Worm (Caenorhabditis elegans) whole organism, mixed stage, embryonic: Measurements from ENCODE around the gene F21C10.6.
A peak's percentile ranks its signal among the peaks of the same experiment; 100 is the strongest.

Experiments used
- M03D4.4 ChIP-seq: sonication (generic microtip); optimal IDR thresholded peaks from 2 replicates; lab custom pipeline; 2017; ENCODE audit warnings: mild to moderate bottlenecking, missing genetic modification characterization, missing compliant biosample characterization
- bed-3 ChIP-seq: fragments of 200-800 bp; sonication (Bioruptor generic); optimal IDR thresholded peaks from 3 replicates; lab custom pipeline; 2018; ENCODE audit warnings: mild to moderate bottlenecking, missing genetic modification characterization, moderate library complexity, missing compliant biosample characterization
- blmp-1 ChIP-seq: fragments of 150-350 bp; optimal IDR thresholded peaks from 2 replicates; lab custom pipeline; 2014; ENCODE audit warnings: missing biosample characterization, missing genetic modification characterization
- ceh-39 ChIP-seq: fragments of 150-350 bp; optimal IDR thresholded peaks from 2 replicates; lab custom pipeline; 2014; ENCODE audit warnings: missing biosample characterization, missing genetic modification characterization
- ceh-43 ChIP-seq: fragments of 200-800 bp; sonication (Bioruptor generic); optimal IDR thresholded peaks from 2 replicates; lab custom pipeline; 2018; ENCODE audit warnings: mild to moderate bottlenecking, missing genetic modification characterization, moderate library complexity, missing compliant biosample characterization
- ces-1 ChIP-seq: fragments of 150-350 bp; optimal IDR thresholded peaks from 2 replicates; lab custom pipeline; 2014; ENCODE audit warnings: missing biosample characterization, missing genetic modification reagents, missing genetic modification characterization
- cnd-1 ChIP-seq: fragments of 200-800 bp; sonication (Bioruptor generic); optimal IDR thresholded peaks from 2 replicates; lab custom pipeline; 2018; ENCODE audit warnings: mild to moderate bottlenecking, missing genetic modification characterization, missing compliant biosample characterization
- drap-1 ChIP-seq: fragments of 200-800 bp; sonication (Bioruptor generic); optimal IDR thresholded peaks from 3 replicates; lab custom pipeline; 2018; ENCODE audit warnings: mild to moderate bottlenecking, missing genetic modification characterization, missing compliant biosample characterization
- elt-1 ChIP-seq: sonication (generic microtip); optimal IDR thresholded peaks from 2 replicates; lab custom pipeline; 2017; ENCODE audit warnings: missing genetic modification characterization, mild to moderate bottlenecking, missing compliant biosample characterization, antibody characterized with exemption, moderate library complexity, borderline replicate concordance; ENCODE audit not compliant: insufficient read depth
- elt-3 ChIP-seq: fragments of 150-350 bp; optimal IDR thresholded peaks from 2 replicates; lab custom pipeline; 2014; ENCODE audit warnings: missing biosample characterization, missing genetic modification characterization
- ham-2 ChIP-seq: fragments of 200-800 bp; sonication (Bioruptor generic); optimal IDR thresholded peaks from 2 replicates; lab custom pipeline; 2018; ENCODE audit warnings: mild to moderate bottlenecking, missing genetic modification characterization, missing compliant biosample characterization
- hlh-1 ChIP-seq: fragments of 150-350 bp; optimal IDR thresholded peaks from 2 replicates; lab custom pipeline; 2014; ENCODE audit warnings: missing biosample characterization, missing genetic modification reagents, missing genetic modification characterization
- lin-13 ChIP-seq: fragments of 150-350 bp; optimal IDR thresholded peaks from 2 replicates; lab custom pipeline; 2014; ENCODE audit warnings: missing biosample characterization, missing genetic modification characterization
- lin-32 ChIP-seq: fragments of 200-800 bp; sonication (Bioruptor generic); optimal IDR thresholded peaks from 2 replicates; lab custom pipeline; 2018; ENCODE audit warnings: mild to moderate bottlenecking, missing genetic modification characterization, missing compliant biosample characterization
- lsy-2 ChIP-seq: fragments of 150-350 bp; optimal IDR thresholded peaks from 2 replicates; lab custom pipeline; 2014; ENCODE audit warnings: missing biosample characterization, missing genetic modification characterization
- mab-5 ChIP-seq: fragments of 150-350 bp; optimal IDR thresholded peaks from 2 replicates; lab custom pipeline; 2014; ENCODE audit warnings: missing biosample characterization, missing genetic modification characterization
- mep-1 ChIP-seq: fragments of 150-350 bp; optimal IDR thresholded peaks from 2 replicates; lab custom pipeline; 2017; ENCODE audit warnings: missing biosample characterization, missing genetic modification reagents, missing genetic modification characterization, inconsistent platforms
- mls-2 ChIP-seq: sonication (generic microtip); optimal IDR thresholded peaks from 2 replicates; lab custom pipeline; 2016; ENCODE audit warnings: mild to moderate bottlenecking, missing genetic modification characterization, moderate library complexity, missing compliant biosample characterization
- nhr-12 ChIP-seq: fragments of 150-350 bp; optimal IDR thresholded peaks from 2 replicates; lab custom pipeline; 2014; ENCODE audit warnings: missing biosample characterization, missing genetic modification characterization
- nhr-2 ChIP-seq: fragments of 150-350 bp; optimal IDR thresholded peaks from 2 replicates; lab custom pipeline; 2014; ENCODE audit warnings: missing biosample characterization, missing genetic modification characterization
- nhr-237 ChIP-seq: fragments of 150-350 bp; optimal IDR thresholded peaks from 2 replicates; lab custom pipeline; 2014; ENCODE audit warnings: missing biosample characterization, missing genetic modification characterization
- nhr-28 ChIP-seq: fragments of 150-350 bp; optimal IDR thresholded peaks from 2 replicates; lab custom pipeline; 2014; ENCODE audit warnings: missing biosample characterization, missing genetic modification characterization
- nhr-76 ChIP-seq: sonication (generic microtip); optimal IDR thresholded peaks from 2 replicates; lab custom pipeline; 2017; ENCODE audit warnings: missing biosample characterization, missing genetic modification characterization
- pha-4 ChIP-seq: fragments of 150-350 bp; optimal IDR thresholded peaks from 2 replicates; lab custom pipeline; 2018; ENCODE audit warnings: missing biosample characterization, missing genetic modification reagents, missing genetic modification characterization
- sem-2 ChIP-seq: fragments of 200-800 bp; sonication (Bioruptor generic); optimal IDR thresholded peaks from 2 replicates; lab custom pipeline; 2018; ENCODE audit warnings: mild to moderate bottlenecking, missing genetic modification characterization, missing compliant biosample characterization
- snpc-4 ChIP-seq: fragments of 150-350 bp; optimal IDR thresholded peaks from 2 replicates; lab custom pipeline; 2014; ENCODE audit warnings: missing biosample characterization, missing genetic modification characterization
- tbx-8 ChIP-seq: fragments of 200-800 bp; sonication (Bioruptor generic); optimal IDR thresholded peaks from 2 replicates; lab custom pipeline; 2018; ENCODE audit warnings: mild to moderate bottlenecking, missing genetic modification characterization, moderate library complexity, missing compliant biosample characterization
- unc-120 ChIP-seq: sonication (generic microtip); optimal IDR thresholded peaks from 2 replicates; lab custom pipeline; 2017; ENCODE audit warnings: missing genetic modification characterization, missing compliant biosample characterization; ENCODE audit not compliant: poor library complexity, severe bottlenecking
- unc-39 ChIP-seq: fragments of 150-350 bp; optimal IDR thresholded peaks from 2 replicates; lab custom pipeline; 2014; ENCODE audit warnings: missing biosample characterization, missing genetic modification characterization
- unc-62 ChIP-seq: fragments of 150-350 bp; optimal IDR thresholded peaks from 2 replicates; lab custom pipeline; 2014; ENCODE audit warnings: missing biosample characterization, missing genetic modification reagents, missing genetic modification characterization
- zip-8 ChIP-seq: fragments of 150-350 bp; optimal IDR thresholded peaks from 2 replicates; lab custom pipeline; 2014; ENCODE audit warnings: missing biosample characterization, missing genetic modification characterization

The F21C10.6 gene

DNA sequence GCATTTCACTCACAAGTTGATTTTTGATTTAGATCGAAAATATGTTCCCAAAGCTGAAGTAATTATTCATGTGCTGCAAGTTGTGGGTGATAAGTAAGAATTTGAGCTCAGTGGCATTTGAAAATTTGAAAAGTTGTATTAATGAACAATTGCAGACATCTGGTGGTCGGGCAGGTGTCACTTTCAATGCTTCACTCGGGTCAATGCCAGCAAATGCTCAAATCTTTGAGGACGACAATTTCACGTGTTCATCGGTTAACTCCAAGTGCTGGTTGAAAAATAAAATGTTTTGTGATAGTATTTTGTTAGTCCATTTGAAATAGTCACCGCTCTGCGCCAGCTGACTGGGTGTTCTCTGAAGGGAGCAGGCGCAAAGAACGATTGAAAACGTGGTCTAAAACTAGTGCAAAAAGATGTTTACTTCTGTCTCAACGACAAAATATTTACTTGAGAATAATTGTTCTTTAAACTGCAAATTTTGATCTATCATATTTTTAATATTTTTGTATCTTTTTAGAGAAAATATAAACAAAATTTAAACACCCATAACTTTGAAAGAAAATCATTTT lies 30.1 kb upstream of the F21C10.6 start:
- TF ChIP-seq ceh-43 (GFP tag; lab: Kevin White, UChicago) (no peak), hlh-1 (tag; lab: Kevin White, UChicago) (peak; percentile 69)

DNA sequence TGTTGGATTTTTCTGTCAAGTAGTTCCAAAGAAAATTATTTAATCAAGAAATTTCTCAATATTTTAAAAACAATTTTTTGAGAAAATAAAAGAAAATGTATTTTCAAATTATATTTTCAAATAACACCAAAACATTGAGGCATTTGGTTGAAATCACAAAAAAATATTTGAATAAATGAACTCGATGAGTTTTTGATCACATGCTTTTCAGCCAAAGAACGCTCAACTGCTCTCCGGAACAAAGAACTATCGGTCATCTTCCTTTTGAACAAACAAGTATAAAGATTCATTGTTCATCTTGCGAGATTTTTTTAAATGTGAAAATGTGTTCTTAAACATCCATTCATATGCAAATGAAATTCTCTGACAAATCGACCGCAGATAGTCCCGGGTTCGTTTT lies 29.3 kb upstream of the F21C10.6 start:
- TF ChIP-seq hlh-1 (tag; lab: Kevin White, UChicago), result no peak
- no peak for TF ChIP-seq unc-120 (tag; lab: Kevin White, UChicago)
- no peak for TF ChIP-seq ces-1 (GFP tag; lab: Kevin White, UChicago)
- TF ChIP-seq elt-3 (tag; lab: Kevin White, UChicago), result no peak
- TF ChIP-seq lin-13 (tag; lab: Kevin White, UChicago), result no peak
- no peak for TF ChIP-seq blmp-1 (tag; lab: Kevin White, UChicago)
- no peak for TF ChIP-seq unc-62 (GFP tag; lab: Kevin White, UChicago)
- TF ChIP-seq lin-32 (GFP tag; lab: Kevin White, UChicago), result no peak
- no peak for TF ChIP-seq M03D4.4 (tag; lab: Kevin White, UChicago)
- TF ChIP-seq ceh-43 (GFP tag; lab: Kevin White, UChicago), result no peak
- no peak for TF ChIP-seq tbx-8 (GFP tag; lab: Kevin White, UChicago)
- TF ChIP-seq zip-8, result no peak
- no peak for TF ChIP-seq nhr-12
- TF ChIP-seq ham-2 (GFP tag; lab: Kevin White, UChicago), result no peak

- TF ChIP-seq ceh-43 (GFP tag; lab: Kevin White, UChicago) (no peak), nhr-2 (tag; lab: Kevin White, UChicago) (peak; percentile 72), nhr-12 (no peak), cnd-1 (peak; percentile 6), drap-1 (GFP tag; lab: Kevin White, UChicago) (peak; percentile 29), unc-120 (tag; lab: Kevin White, UChicago) (peak; percentile 74), elt-1 (peak; percentile 49), nhr-76 (tag; lab: Kevin White, UChicago) (no peak), nhr-237 (tag; lab: Kevin White, UChicago) (peak; percentile 6), ces-1 (GFP tag; lab: Kevin White, UChicago) (peak; percentile 64), nhr-28 (tag; lab: Kevin White, UChicago) (no peak), mep-1 (tag; lab: Kevin White, UChicago) (peak; percentile 62), lsy-2 (peak; percentile 28), pha-4 (tag; lab: Kevin White, UChicago) (peak; percentile 61), unc-62 (GFP tag; lab: Kevin White, UChicago) (peak; percentile 87), hlh-1 (tag; lab: Kevin White, UChicago) (peak; percentile 88), ceh-39 (tag; lab: Kevin White, UChicago) (peak; percentile 59)
Observed at ce11 chrV:9095613-9096317, 28.5 kb upstream of the F21C10.6 start, which contains the start of gene F21C10.10. Gene F21C10.10, plus strand, starts transcription at chrV:9096267.

DNA sequence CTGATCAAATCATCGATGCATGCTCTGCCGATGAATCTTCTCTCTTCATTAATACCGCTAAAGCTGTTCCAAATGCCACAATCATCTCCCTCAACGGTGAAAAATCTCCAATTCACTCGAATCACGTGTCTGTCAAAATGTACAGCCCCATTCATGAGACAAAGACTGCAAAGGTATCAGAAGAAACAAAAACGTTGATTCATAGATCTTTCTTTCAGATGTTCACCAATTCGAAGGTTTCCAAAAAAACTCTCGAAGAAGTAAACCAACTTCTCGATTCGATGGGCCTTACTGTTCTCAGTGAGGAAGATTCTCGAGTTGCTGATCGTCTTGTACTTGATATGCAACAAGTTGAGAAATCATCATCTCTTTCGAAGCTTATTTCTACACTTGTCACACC lies 27.6 kb upstream of the F21C10.6 start:
- no peak for TF ChIP-seq mls-2 (tag; lab: Kevin White, UChicago)
- TF ChIP-seq ceh-43 (GFP tag; lab: Kevin White, UChicago), result no peak
- TF ChIP-seq unc-39, result no peak
- TF ChIP-seq snpc-4 (tag; lab: Kevin White, UChicago), result no peak
- no peak for TF ChIP-seq zip-8
- no peak for TF ChIP-seq ceh-39 (tag; lab: Kevin White, UChicago)
- no peak for TF ChIP-seq sem-2 (GFP tag; lab: Kevin White, UChicago)
- no peak for TF ChIP-seq bed-3 (GFP tag; lab: Kevin White, UChicago)
- TF ChIP-seq tbx-8 (GFP tag; lab: Kevin White, UChicago), result no peak
- no peak for TF ChIP-seq blmp-1 (tag; lab: Kevin White, UChicago)
- no peak for TF ChIP-seq unc-62 (GFP tag; lab: Kevin White, UChicago)
- no peak for TF ChIP-seq nhr-2 (tag; lab: Kevin White, UChicago)
- TF ChIP-seq mab-5 (tag; lab: Kevin White, UChicago), result no peak
- no peak for TF ChIP-seq nhr-76 (tag; lab: Kevin White, UChicago)
- TF ChIP-seq M03D4.4 (tag; lab: Kevin White, UChicago), result no peak
- no peak for TF ChIP-seq lin-32 (GFP tag; lab: Kevin White, UChicago)
- TF ChIP-seq mep-1 (tag; lab: Kevin White, UChicago), result no peak
- TF ChIP-seq nhr-237 (tag; lab: Kevin White, UChicago), result no peak
